Worm (Caenorhabditis elegans) whole organism, early embryonic: ENCODE data around the gene Y52E8A.2.

Source experiments
- B0310.2 ChIP-seq: sonication (generic microtip); optimal IDR thresholded peaks from 2 replicates; lab custom pipeline; 2016; ENCODE audit warnings: mild to moderate bottlenecking, missing genetic modification characterization, missing compliant biosample characterization
- F13C5.2 ChIP-seq: sonication (generic microtip); optimal IDR thresholded peaks from 2 replicates; lab custom pipeline; 2017; ENCODE audit warnings: mild to moderate bottlenecking, missing genetic modification characterization, inconsistent platforms, missing compliant biosample characterization
- aly-1 ChIP-seq: sonication (generic microtip); optimal IDR thresholded peaks from 2 replicates; lab custom pipeline; 2016; ENCODE audit warnings: missing genetic modification characterization, missing compliant biosample characterization
- ama-1 ChIP-seq: fragments of 150-350 bp; optimal IDR thresholded peaks from 2 replicates; lab custom pipeline; 2014
- ceh-13 ChIP-seq: fragments of 200-800 bp; sonication (Bioruptor generic); optimal IDR thresholded peaks from 2 replicates; lab custom pipeline; 2018; ENCODE audit warnings: mild to moderate bottlenecking, missing genetic modification characterization, missing compliant biosample characterization
- ceh-36 ChIP-seq: sonication (generic microtip); optimal IDR thresholded peaks from 2 replicates; lab custom pipeline; 2016; ENCODE audit warnings: missing genetic modification characterization, inconsistent platforms, missing compliant biosample characterization
- ets-7 ChIP-seq: sonication (generic microtip); optimal IDR thresholded peaks from 2 replicates; lab custom pipeline; 2016; ENCODE audit warnings: missing genotype, missing genetic modification characterization, missing compliant biosample characterization
- flt-1 ChIP-seq: fragments of 200-800 bp; sonication (Bioruptor generic); IDR thresholded peaks from 2 replicates; pipeline ENCODE4 v1.3.6; 2022; ENCODE audit warnings: missing genetic modification characterization, missing compliant biosample characterization
- hmbx-1 ChIP-seq: sonication (generic microtip); optimal IDR thresholded peaks from 2 replicates; lab custom pipeline; 2016; ENCODE audit warnings: mild to moderate bottlenecking, missing genetic modification characterization, missing compliant biosample characterization
- hmg-4 ChIP-seq: fragments of 200-800 bp; sonication (Bioruptor generic); optimal IDR thresholded peaks from 2 replicates; lab custom pipeline; 2018; ENCODE audit warnings: mild to moderate bottlenecking, missing genetic modification characterization, missing compliant biosample characterization
- hnd-1 ChIP-seq: sonication (generic microtip); optimal IDR thresholded peaks from 2 replicates; lab custom pipeline; 2016; ENCODE audit warnings: missing genetic modification characterization, missing compliant biosample characterization
- pes-1 ChIP-seq: fragments of 200-800 bp; sonication (Bioruptor generic); IDR thresholded peaks from 2 replicates; pipeline ENCODE4 v1.3.6; 2022; ENCODE audit warnings: missing genetic modification reagents, missing genetic modification characterization, missing compliant biosample characterization
- scrt-1 ChIP-seq: fragments of 200-800 bp; sonication (Bioruptor generic); IDR thresholded peaks from 2 replicates; pipeline ENCODE4 v1.3.6; 2022; ENCODE audit warnings: missing genetic modification characterization, missing compliant biosample characterization
- sea-1 ChIP-seq: fragments of 200-800 bp; sonication (Bioruptor generic); conservative IDR thresholded peaks from 2 replicates; pipeline ENCODE4 v1.3.6; 2022; ENCODE audit warnings: missing genetic modification characterization, missing compliant biosample characterization
- tbx-11 ChIP-seq: fragments of 200-800 bp; sonication (Bioruptor generic); IDR thresholded peaks from 2 replicates; pipeline ENCODE4 v1.3.6; 2022; ENCODE audit warnings: missing genetic modification characterization, missing compliant biosample characterization
- tbx-37 ChIP-seq: fragments of 200-800 bp; sonication (Bioruptor generic); conservative IDR thresholded peaks from 2 replicates; pipeline ENCODE4 v1.3.6; 2022; ENCODE audit warnings: missing genetic modification reagents, missing genetic modification characterization, missing compliant biosample characterization
- tra-4 ChIP-seq: sonication (generic microtip); optimal IDR thresholded peaks from 2 replicates; lab custom pipeline; 2017; ENCODE audit warnings: missing genetic modification characterization, missing compliant biosample characterization

The Y52E8A.2 gene

ce11 chrII:4320455-4320854, at the start of gene Y52E8A.2:
TSS of gene Y52E8A.2 (plus strand) at chrII:4320836.
- no peak for TF ChIP-seq ceh-36 (tag; lab: Kevin White, UChicago)
- TF ChIP-seq tbx-11 (GFP tag; lab: Robert Waterston, UW), result no peak
- TF ChIP-seq aly-1 (tag; lab: Kevin White, UChicago), result no peak
- no peak for TF ChIP-seq flt-1 (GFP tag; lab: Robert Waterston, UW)
- no peak for TF ChIP-seq tbx-37
- no peak for TF ChIP-seq ceh-13 (GFP tag; lab: Kevin White, UChicago)

- TF ChIP-seq hnd-1 (tag; lab: Kevin White, UChicago) (no peak), F13C5.2 (tag; lab: Kevin White, UChicago) (no peak), hmg-4 (no peak), aly-1 (tag; lab: Kevin White, UChicago) (no peak), ets-7 (tag; lab: Kevin White, UChicago) (no peak), ceh-36 (tag; lab: Kevin White, UChicago) (no peak), hmbx-1 (tag; lab: Kevin White, UChicago) (no peak), tra-4 (no peak), tbx-37 (no peak)
Observed at ce11 chrII:4275637-4276252, 44.9 kb upstream of the Y52E8A.2 start, which contains the start of gene npr-42. TSS of gene npr-42 (plus strand) at chrII:4276202.

- no peak for TF ChIP-seq flt-1 (GFP tag; lab: Robert Waterston, UW)
- TF ChIP-seq tbx-11 (GFP tag; lab: Robert Waterston, UW), result no peak
Observed at ce11 chrII:4276924-4277323, 43.7 kb upstream of the Y52E8A.2 start.

ce11 chrII:4277639-4278038, 43.0 kb upstream of the Y52E8A.2 start:
- no peak for TF ChIP-seq hnd-1 (tag; lab: Kevin White, UChicago)
- TF ChIP-seq ceh-36 (tag; lab: Kevin White, UChicago), result peak; percentile 93

ce11 chrII:4281743-4282142, 38.9 kb upstream of the Y52E8A.2 start, which contains the start of gene C01F1.5:
TSS of gene C01F1.5 (minus strand) at chrII:4281845.
- TF ChIP-seq tbx-11 (GFP tag; lab: Robert Waterston, UW) (no peak), F13C5.2 (tag; lab: Kevin White, UChicago) (no peak), aly-1 (tag; lab: Kevin White, UChicago) (no peak)

- TF ChIP-seq hmg-4 (no peak), pes-1 (no peak)
Observed at ce11 chrII:4284305-4285193, 36.1 kb upstream of the Y52E8A.2 start.

ce11 chrII:4286921-4287320, 33.7 kb upstream of the Y52E8A.2 start:
- TF ChIP-seq tbx-37, result no peak
- no peak for TF ChIP-seq F13C5.2 (tag; lab: Kevin White, UChicago)
- no peak for TF ChIP-seq hmbx-1 (tag; lab: Kevin White, UChicago)
- no peak for TF ChIP-seq ama-1
- TF ChIP-seq aly-1 (tag; lab: Kevin White, UChicago), result no peak
- no peak for TF ChIP-seq ceh-36 (tag; lab: Kevin White, UChicago)

ce11 chrII:4288111-4288510, 32.5 kb upstream of the Y52E8A.2 start, which contains the start of gene C01F1.6:
TSS of gene C01F1.6 (minus strand) at chrII:4288211.
- TF ChIP-seq flt-1 (GFP tag; lab: Robert Waterston, UW) (no peak), tbx-37 (no peak), tra-4 (no peak), hmbx-1 (tag; lab: Kevin White, UChicago) (no peak), hmg-4 (no peak), tbx-11 (GFP tag; lab: Robert Waterston, UW) (no peak), B0310.2 (tag; lab: Kevin White, UChicago) (no peak), hnd-1 (tag; lab: Kevin White, UChicago) (no peak), scrt-1 (GFP tag; lab: Robert Waterston, UW) (no peak), ama-1 (no peak)

ce11 chrII:4288572-4288971, 32.1 kb upstream of the Y52E8A.2 start:
- no peak for TF ChIP-seq tbx-11 (GFP tag; lab: Robert Waterston, UW)

- no peak for TF ChIP-seq ceh-36 (tag; lab: Kevin White, UChicago)
- TF ChIP-seq tbx-37, result no peak
- TF ChIP-seq ama-1, result no peak
- TF ChIP-seq B0310.2 (tag; lab: Kevin White, UChicago), result no peak
- TF ChIP-seq sea-1, result no peak
- no peak for TF ChIP-seq aly-1 (tag; lab: Kevin White, UChicago)
- no peak for TF ChIP-seq ets-7 (tag; lab: Kevin White, UChicago)
Observed at ce11 chrII:4291799-4292198, 28.8 kb upstream of the Y52E8A.2 start.
